Worm (Caenorhabditis elegans) whole organism, L3 larva: ENCODE results near the gene C27A2.7.

Source experiments
- egl-27 ChIP-seq: sonication (generic microtip); optimal IDR thresholded peaks from 4 replicates; lab custom pipeline; 2017; ENCODE audit warnings: missing biosample characterization, missing genetic modification reagents, missing genetic modification characterization
- elt-2 ChIP-seq: sonication (generic microtip); optimal IDR thresholded peaks from 2 replicates; lab custom pipeline; 2016; ENCODE audit warnings: missing genetic modification reagents, mild to moderate bottlenecking, missing genetic modification characterization, missing compliant biosample characterization
- lin-15B ChIP-seq: fragments of 150-350 bp; optimal IDR thresholded peaks from 2 replicates; lab custom pipeline; 2014; ENCODE audit warnings: missing biosample characterization, missing genetic modification characterization
- mdl-1 ChIP-seq: fragments of 150-350 bp; optimal IDR thresholded peaks from 2 replicates; lab custom pipeline; 2014; ENCODE audit warnings: missing biosample characterization, missing genetic modification characterization
- pha-4 ChIP-seq: fragments of 150-350 bp; optimal IDR thresholded peaks from 2 replicates; lab custom pipeline; 2014; ENCODE audit warnings: missing biosample characterization, missing genetic modification reagents, missing genetic modification characterization
- unc-62 ChIP-seq: fragments of 150-350 bp; sonication (generic microtip); optimal IDR thresholded peaks from 4 replicates; lab custom pipeline; 2014; ENCODE audit warnings: missing biosample characterization, missing genetic modification reagents, missing genetic modification characterization

C27A2.7 gene

DNA sequence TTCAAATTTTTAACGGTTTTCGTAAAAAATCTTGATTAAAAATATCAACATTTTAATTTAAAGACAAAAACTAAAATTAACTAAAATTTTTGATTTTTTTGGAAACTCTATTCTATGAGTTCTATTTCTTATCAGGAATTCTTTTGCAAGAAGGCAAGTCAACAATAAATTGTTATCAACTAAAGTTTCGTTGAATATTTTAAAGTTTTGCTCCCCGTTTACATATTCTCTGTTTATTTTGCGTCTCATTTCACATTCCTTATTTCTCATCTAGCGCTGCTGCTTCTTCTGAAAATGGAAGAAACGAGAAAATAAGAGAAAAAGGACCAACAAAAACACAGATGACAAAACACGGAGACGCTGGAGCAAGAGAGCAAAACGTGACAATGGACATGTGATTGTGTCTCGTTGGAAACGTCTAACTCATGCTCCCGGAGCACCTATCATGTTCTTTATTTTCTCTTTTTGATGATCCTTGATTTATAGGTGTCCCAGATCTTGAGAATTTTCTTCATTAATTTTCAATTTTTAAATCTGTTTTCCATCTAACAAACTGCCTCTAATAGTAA lies 50.6 kb downstream of the C27A2.7 start:
- TF ChIP-seq elt-2 (tag; lab: Kevin White, UChicago) (peak; percentile 88), mdl-1 (tag; lab: Kevin White, UChicago) (no peak), pha-4 (peak; percentile 33), lin-15B (no peak), egl-27 (tag; lab: Kevin White, UChicago) (no peak), unc-62 (GFP tag; lab: Kevin White, UChicago) (no peak)
